Fruit fly (Drosophila melanogaster): ENCODE data around the gene CG44044.

DNA sequence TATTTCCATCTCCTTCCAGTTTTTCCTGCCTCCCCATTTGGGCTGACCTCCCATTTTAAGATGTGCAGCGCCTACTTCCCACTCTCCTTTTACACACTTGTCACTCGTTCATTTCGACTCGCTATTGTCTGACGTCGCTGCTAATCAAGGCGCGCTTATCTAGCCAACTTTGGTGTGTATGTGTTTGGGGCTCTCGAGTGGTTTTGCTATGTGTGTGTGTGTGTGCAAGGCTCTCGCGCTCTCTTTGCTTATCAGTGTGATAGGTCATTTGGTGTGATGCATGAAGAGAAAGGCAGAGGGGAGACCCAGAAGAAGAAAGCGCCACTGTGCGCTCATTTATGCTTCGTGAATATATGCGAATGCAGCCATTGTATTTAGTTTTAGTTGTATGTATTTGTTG, 36.7 kb upstream of the CG44044 start:
- TF ChIP-seq Clk (GFP tag; optimal IDR thresholded peaks at IDR 0.05) (no peak), CG12768 (GFP tag; optimal IDR thresholded peaks at IDR 0.05) (no peak), cnc (optimal IDR thresholded peaks at IDR 0.05) (no peak), ovo (GFP tag; optimal IDR thresholded peaks at IDR 0.05) (no peak), CG5204 (GFP tag; optimal IDR thresholded peaks at IDR 0.05) (no peak), CG1620 (GFP tag; optimal IDR thresholded peaks at IDR 0.05) (no peak), pad (GFP tag; optimal IDR thresholded peaks at IDR 0.05) (no peak), Mnt (GFP tag; optimal IDR thresholded peaks at IDR 0.05) (no peak), Crg-1 (GFP tag; optimal IDR thresholded peaks at IDR 0.05) (no peak), kay (GFP tag; ENCODE audit: borderline replicate concordance) (no peak), CG14711 (tag; optimal IDR thresholded peaks at IDR 0.05) (no peak), cic (GFP tag; optimal IDR thresholded peaks at IDR 0.05) (peak; percentile 56)
